Worm (Caenorhabditis elegans) whole organism, L4/young adult: ENCODE measurements around the gene idpp-8.

Experiments used
- W03F9.2 ChIP-seq: fragments of 150-350 bp; optimal IDR thresholded peaks from 2 replicates; lab custom pipeline; 2014; ENCODE audit warnings: missing biosample characterization, missing genetic modification characterization
- him-1 ChIP-seq: sonication (generic microtip); optimal IDR thresholded peaks from 2 replicates; lab custom pipeline; 2016; ENCODE audit warnings: missing genotype, missing genetic modification reagents, missing genetic modification characterization, missing compliant biosample characterization

ce11 chrII:10308726-10309125 lies 6.6 kb upstream of the idpp-8 start, which contains the start of gene gcy-4:
- TF ChIP-seq him-1 (tag; lab: Kevin White, UChicago), result no peak
- no peak for TF ChIP-seq W03F9.2 (tag; lab: Kevin White, UChicago)
